Fruit fly (Drosophila melanogaster) whole organism, embryonic: Measurements from ENCODE around the gene timeout.

Source experiments
- BtbVII ChIP-seq: fragments of 200-800 bp; sonication (Bioruptor generic); optimal IDR thresholded peaks from 3 replicates; lab custom pipeline; 2017; ENCODE audit warnings: missing biosample characterization, mild to moderate bottlenecking, missing genetic modification characterization
- CG10565 ChIP-seq: fragments of 200-800 bp; sonication (Bioruptor generic); optimal IDR thresholded peaks from 3 replicates; lab custom pipeline; 2016; ENCODE audit warnings: missing biosample characterization, mild to moderate bottlenecking, missing genetic modification characterization
- CG10979 ChIP-seq: fragments of 200-800 bp; sonication (Bioruptor generic); optimal IDR thresholded peaks from 2 replicates; lab custom pipeline; 2018; ENCODE audit warnings: missing biosample characterization, mild to moderate bottlenecking, missing genetic modification characterization, moderate library complexity
- CG15269 ChIP-seq: fragments of 200-800 bp; sonication (Bioruptor generic); optimal IDR thresholded peaks from 2 replicates; lab custom pipeline; 2018; ENCODE audit warnings: missing biosample characterization, mild to moderate bottlenecking, missing genetic modification characterization, moderate library complexity
- CG2116 ChIP-seq: fragments of 200-800 bp; sonication (Bioruptor generic); optimal IDR thresholded peaks from 3 replicates; lab custom pipeline; 2018; ENCODE audit warnings: missing biosample characterization, mild to moderate bottlenecking, missing genetic modification characterization
- CG2678 ChIP-seq: fragments of 200-800 bp; sonication (Bioruptor generic); optimal IDR thresholded peaks from 3 replicates; lab custom pipeline; 2019; ENCODE audit warnings: missing biosample characterization, mild to moderate bottlenecking, missing genetic modification characterization, moderate library complexity
- CG30403 ChIP-seq: fragments of 200-800 bp; sonication (Bioruptor generic); optimal IDR thresholded peaks from 3 replicates; lab custom pipeline; 2016; ENCODE audit warnings: missing biosample characterization, missing genetic modification characterization
- CG34376 ChIP-seq: fragments of 200-800 bp; sonication (Bioruptor generic); optimal IDR thresholded peaks from 2 replicates; lab custom pipeline; 2018; ENCODE audit warnings: missing biosample characterization, mild to moderate bottlenecking, missing genetic modification characterization
- CG4730 ChIP-seq: fragments of 200-800 bp; sonication (Bioruptor generic); IDR thresholded peaks from 2 replicates; pipeline ENCODE4 v1.3.6; 2022; ENCODE audit warnings: missing biosample characterization, missing genetic modification characterization
- CG4854 ChIP-seq: fragments of 200-800 bp; sonication (Bioruptor generic); optimal IDR thresholded peaks from 2 replicates; lab custom pipeline; 2016; ENCODE audit warnings: missing biosample characterization, missing genetic modification characterization, inconsistent platforms
- CG5953 ChIP-seq: fragments of 200-800 bp; sonication (Bioruptor generic); IDR thresholded peaks from 2 replicates; pipeline ENCODE4 v1.3.6; 2022; ENCODE audit warnings: missing biosample characterization, missing genetic modification characterization
- CG6765 ChIP-seq: fragments of 200-800 bp; sonication (Bioruptor generic); optimal IDR thresholded peaks from 3 replicates; lab custom pipeline; 2017; ENCODE audit warnings: missing biosample characterization, mild to moderate bottlenecking, missing genetic modification characterization
- CG6813 ChIP-seq: fragments of 200-800 bp; sonication (Bioruptor generic); optimal IDR thresholded peaks from 2 replicates; lab custom pipeline; 2017; ENCODE audit warnings: missing biosample characterization, missing genetic modification characterization, mild to moderate bottlenecking, moderate library complexity, missing genetic modification reagents
- CG8478 ChIP-seq: fragments of >200 bp; optimal IDR thresholded peaks from 2 replicates; lab custom pipeline; 2018
- CG8924 ChIP-seq: fragments of 200-800 bp; optimal IDR thresholded peaks from 3 replicates; lab custom pipeline; 2019; ENCODE audit warnings: missing biosample characterization, mild to moderate bottlenecking, missing genetic modification characterization, moderate library complexity
- CG9215 ChIP-seq: fragments of 200-800 bp; sonication (Bioruptor generic); IDR thresholded peaks from 2 replicates; pipeline ENCODE4 v1.3.6; 2022; ENCODE audit warnings: missing biosample characterization, missing genetic modification characterization
- Dfd ChIP-seq, 2 experiments: fragments of >200 bp; optimal IDR thresholded peaks; 2 replicates each; lab custom pipeline; 2017; ENCODE audit warnings: missing biosample characterization in 2 of 2, missing genetic modification characterization in 2 of 2
- Fer3 ChIP-seq: fragments of 200-800 bp; sonication (Bioruptor generic); optimal IDR thresholded peaks from 2 replicates; lab custom pipeline; 2018; ENCODE audit warnings: missing biosample characterization, mild to moderate bottlenecking, missing genetic modification characterization, moderate library complexity
- HLHmδ ChIP-seq: fragments of 200-800 bp; sonication (Bioruptor generic); optimal IDR thresholded peaks from 2 replicates; lab custom pipeline; 2018; ENCODE audit warnings: missing biosample characterization, mild to moderate bottlenecking, missing genetic modification characterization, moderate library complexity
- Hey ChIP-seq: fragments of 200-800 bp; sonication (Bioruptor generic); optimal IDR thresholded peaks from 3 replicates; lab custom pipeline; 2018; ENCODE audit warnings: missing biosample characterization, mild to moderate bottlenecking, missing genetic modification characterization
- HmgD ChIP-seq: fragments of 200-800 bp; sonication (Bioruptor generic); optimal IDR thresholded peaks from 3 replicates; lab custom pipeline; 2016; ENCODE audit warnings: missing biosample characterization, missing genetic modification characterization
- HmgZ ChIP-seq: fragments of 200-800 bp; sonication (Bioruptor generic); optimal IDR thresholded peaks from 2 replicates; lab custom pipeline; 2018; ENCODE audit warnings: missing biosample characterization, mild to moderate bottlenecking, missing genetic modification characterization
- Hmx ChIP-seq: fragments of 200-800 bp; sonication (Bioruptor generic); optimal IDR thresholded peaks from 2 replicates; lab custom pipeline; 2016; ENCODE audit warnings: missing biosample characterization, missing genetic modification characterization
- Hr3 ChIP-seq: fragments of 200-800 bp; sonication (Bioruptor generic); optimal IDR thresholded peaks from 3 replicates; lab custom pipeline; 2016; ENCODE audit warnings: missing biosample characterization, missing genetic modification characterization
- Mad ChIP-seq: fragments of 200-800 bp; sonication (Bioruptor generic); optimal IDR thresholded peaks from 2 replicates; lab custom pipeline; 2016; ENCODE audit warnings: missing biosample characterization, missing genetic modification characterization
- PHDP ChIP-seq: fragments of 200-800 bp; sonication (Bioruptor generic); optimal IDR thresholded peaks from 3 replicates; lab custom pipeline; 2018; ENCODE audit warnings: missing biosample characterization, mild to moderate bottlenecking, missing genetic modification characterization, moderate library complexity
- Poxn ChIP-seq: fragments of 200-800 bp; sonication (Bioruptor generic); IDR thresholded peaks from 2 replicates; pipeline ENCODE4 v1.3.6; 2022; ENCODE audit warnings: missing biosample characterization, missing genetic modification characterization
- Sry-δ ChIP-seq: fragments of 200-800 bp; sonication (Bioruptor generic); optimal IDR thresholded peaks from 2 replicates; lab custom pipeline; 2016; ENCODE audit warnings: missing biosample characterization, missing genetic modification characterization
- Xbp1 ChIP-seq: fragments of 200-800 bp; sonication (Bioruptor generic); optimal IDR thresholded peaks from 3 replicates; lab custom pipeline; 2016; ENCODE audit warnings: missing biosample characterization, mild to moderate bottlenecking, missing genetic modification characterization
- YL-1 ChIP-seq: fragments of 200-800 bp; sonication (Bioruptor generic); optimal IDR thresholded peaks from 3 replicates; lab custom pipeline; 2017; ENCODE audit warnings: missing biosample characterization, mild to moderate bottlenecking, missing genetic modification characterization
- bbx ChIP-seq: fragments of 200-800 bp; sonication (Bioruptor generic); IDR thresholded peaks from 2 replicates; pipeline ENCODE4 v1.3.6; 2022; ENCODE audit warnings: missing biosample characterization, missing genetic modification characterization; ENCODE audit not compliant: partially characterized antibody
- croc ChIP-seq: fragments of 200-800 bp; sonication (Bioruptor generic); conservative IDR thresholded peaks from 3 replicates; pipeline ENCODE4 v1.3.6; 2022; ENCODE audit warnings: missing biosample characterization, missing genetic modification characterization
- crp ChIP-seq, 2 experiments: fragments of 200-800 bp; sonication (Bioruptor generic); optimal IDR thresholded peaks; 2 replicates in 1 of 2; 3 replicates in 1 of 2; lab custom pipeline; 2017; ENCODE audit warnings: missing biosample characterization in 2 of 2, missing genetic modification characterization in 2 of 2, mild to moderate bottlenecking in 1 of 2, moderate library complexity in 1 of 2
- gsb-n ChIP-seq: fragments of 200-800 bp; sonication (Bioruptor generic); optimal IDR thresholded peaks from 3 replicates; lab custom pipeline; 2018; ENCODE audit warnings: missing biosample characterization, mild to moderate bottlenecking, missing genetic modification characterization
- ham ChIP-seq: fragments of 200-800 bp; sonication (Bioruptor generic); IDR thresholded peaks from 2 replicates; pipeline ENCODE4 v1.3.6; 2022; ENCODE audit warnings: missing biosample characterization, missing genetic modification characterization
- hkb ChIP-seq, 2 experiments: fragments of 200-800 bp in 1 of 2; fragments of >200 bp in 1 of 2; sonication (Bioruptor generic) in 1 of 2; IDR thresholded peaks in 1 of 2; optimal IDR thresholded peaks in 1 of 2; 2 replicates each; pipeline versions ENCODE4 v1.3.6 to Lab custom; 2017 to 2022; ENCODE audit warnings: missing biosample characterization in 1 of 2, missing genetic modification characterization in 1 of 2
- hth ChIP-seq: fragments of >200 bp; optimal IDR thresholded peaks from 2 replicates; lab custom pipeline; 2017; ENCODE audit warnings: inconsistent platforms
- jumu ChIP-seq: fragments of 200-800 bp; sonication (Bioruptor generic); optimal IDR thresholded peaks from 3 replicates; lab custom pipeline; 2016; ENCODE audit warnings: missing biosample characterization, missing genetic modification characterization
- org-1 ChIP-seq: fragments of 200-800 bp; sonication (Bioruptor generic); optimal IDR thresholded peaks from 2 replicates; lab custom pipeline; 2017; ENCODE audit warnings: missing biosample characterization, missing genetic modification characterization
- pan ChIP-seq, 4 experiments: fragments of >200 bp in 3 of 4; fragments of 200-800 bp in 1 of 4; sonication (Bioruptor generic) in 1 of 4; optimal IDR thresholded peaks in 3 of 4; IDR thresholded peaks in 1 of 4; 2 replicates each; pipeline versions ENCODE4 v1.3.6 to Lab custom; 2017 to 2022; ENCODE audit warnings: missing biosample characterization in 2 of 4, missing genetic modification characterization in 2 of 4, mixed read lengths in 1 of 4
- phol ChIP-seq: fragments of 200-800 bp; sonication (Bioruptor generic); optimal IDR thresholded peaks from 3 replicates; lab custom pipeline; 2018; ENCODE audit warnings: missing biosample characterization, mild to moderate bottlenecking, missing genetic modification characterization, moderate library complexity
- prd ChIP-seq, 3 experiments: fragments of >200 bp in 2 of 3; fragments of 200-800 bp in 1 of 3; sonication (Bioruptor generic) in 1 of 3; optimal IDR thresholded peaks in 2 of 3; IDR thresholded peaks in 1 of 3; 2 replicates in 2 of 3; 3 replicates in 1 of 3; pipeline versions ENCODE4 v1.3.6 to Lab custom; 2017 to 2022; ENCODE audit warnings: missing biosample characterization in 1 of 3, missing genetic modification characterization in 1 of 3
- pros ChIP-seq: fragments of 200-800 bp; sonication (Bioruptor generic); optimal IDR thresholded peaks from 3 replicates; lab custom pipeline; 2019; ENCODE audit warnings: missing biosample characterization, mild to moderate bottlenecking, missing genetic modification characterization, moderate library complexity
- row ChIP-seq: fragments of 200-800 bp; sonication (Bioruptor generic); IDR thresholded peaks from 3 replicates; pipeline ENCODE4 v1.3.6; 2022; ENCODE audit warnings: missing biosample characterization, missing genetic modification characterization
- sd ChIP-seq: fragments of 200-800 bp; sonication (Bioruptor generic); optimal IDR thresholded peaks from 3 replicates; lab custom pipeline; 2018; ENCODE audit warnings: missing biosample characterization, mild to moderate bottlenecking, missing genetic modification characterization, moderate library complexity
- slou ChIP-seq: fragments of 200-800 bp; sonication (Bioruptor generic); optimal IDR thresholded peaks from 3 replicates; lab custom pipeline; 2016; ENCODE audit warnings: missing biosample characterization, missing genetic modification characterization
- tx ChIP-seq: fragments of 200-800 bp; sonication (Bioruptor generic); optimal IDR thresholded peaks from 2 replicates; lab custom pipeline; 2016; ENCODE audit warnings: missing biosample characterization, missing genetic modification characterization
- yki ChIP-seq: fragments of >200 bp; optimal IDR thresholded peaks from 3 replicates; lab custom pipeline; 2018

The timeout gene

DNA sequence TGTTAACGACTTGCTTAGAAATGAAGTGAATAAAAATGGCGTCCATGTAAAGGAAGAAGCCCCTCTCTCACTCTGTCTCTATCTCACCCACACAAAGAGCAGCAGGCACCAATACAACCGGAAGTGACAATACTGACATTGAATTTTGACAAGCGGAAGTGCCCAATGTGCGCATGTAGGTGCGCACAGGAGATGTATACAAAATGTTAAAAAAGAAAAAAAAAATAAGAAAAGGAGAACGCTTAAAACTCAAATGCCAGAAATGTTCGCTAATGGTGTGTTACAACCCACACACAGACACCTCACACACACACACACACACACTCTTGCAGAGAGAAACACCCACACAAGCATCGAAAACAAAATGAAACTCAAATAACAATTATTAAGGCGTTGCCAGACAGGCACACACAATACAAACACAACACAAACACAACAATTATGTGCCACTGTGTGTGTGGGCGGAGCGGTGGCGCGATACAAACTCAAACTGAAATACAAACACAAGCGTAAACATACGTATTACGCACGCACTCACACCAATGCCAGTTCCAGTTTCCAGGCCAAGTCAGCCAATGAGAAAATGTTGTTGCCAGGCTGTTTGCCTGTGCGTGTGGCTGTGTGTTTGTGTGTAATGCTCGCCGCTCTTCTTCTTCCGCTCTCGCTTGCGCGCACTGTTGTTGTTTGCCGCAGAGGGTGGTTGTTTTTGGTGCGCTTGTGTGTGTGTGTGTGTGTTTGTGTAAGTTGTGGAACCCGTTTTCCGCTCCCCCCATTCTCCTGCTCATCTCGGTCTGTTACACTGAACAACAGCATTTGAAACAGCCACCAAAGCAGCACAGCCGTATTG is 24.5 kb upstream of the timeout start (continued):
- TF ChIP-seq pros (GFP tag; lab: Kevin White, UChicago) (peak; percentile 26), Hr3 (GFP tag; lab: Kevin White, UChicago) (no peak), bbx (GFP tag; lab: Robert Waterston, UW) (no peak; the same call in 1 of the 2 replicates), PHDP (tag; lab: Kevin White, UChicago) (no peak), CG9215 (GFP tag; lab: Robert Waterston, UW) (no peak), hkb (optimal IDR thresholded peaks at IDR 0.05; lab: Kevin White, UChicago) (no peak), hkb (GFP tag; IDR thresholded peaks at IDR 0.05; lab: Robert Waterston, UW) (no peak), CG15269 (tag; lab: Kevin White, UChicago) (no peak), BtbVII (GFP tag; lab: Kevin White, UChicago) (no peak), CG4854 (GFP tag; lab: Kevin White, UChicago) (no peak), CG34376 (no peak), croc (GFP tag; lab: Robert Waterston, UW) (no peak), row (GFP tag; lab: Robert Waterston, UW) (peak; percentile 73), Xbp1 (GFP tag; lab: Kevin White, UChicago) (no peak), CG30403 (GFP tag; lab: Kevin White, UChicago) (no peak), Sry-δ (GFP tag; lab: Kevin White, UChicago) (peak; percentile 3), HLHmδ (no peak), slou (no peak), org-1 (GFP tag; lab: Kevin White, UChicago) (no peak), HmgD (GFP tag; lab: Kevin White, UChicago) (peak; percentile 64), CG8924 (tag; lab: Kevin White, UChicago) (peak; percentile 60), Poxn (GFP tag; lab: Robert Waterston, UW) (no peak), CG2116 (GFP tag; lab: Kevin White, UChicago) (peak; percentile 10), HmgZ (tag; lab: Kevin White, UChicago) (peak; percentile 19), tx (GFP tag; lab: Kevin White, UChicago) (no peak), gsb-n (tag; lab: Kevin White, UChicago) (peak; percentile 50), CG8478 (lab: Kevin White, UChicago) (peak; percentile 100), CG6813 (GFP tag; lab: Kevin White, UChicago) (no peak), Hmx (GFP tag; lab: Kevin White, UChicago) (no peak), CG6765 (GFP tag; lab: Kevin White, UChicago) (no peak), CG10979 (tag; lab: Kevin White, UChicago) (peak; percentile 26), CG5953 (GFP tag; lab: Robert Waterston, UW) (no peak), YL-1 (GFP tag; lab: Kevin White, UChicago) (no peak), ham (GFP tag; lab: Robert Waterston, UW) (no peak), Mad (GFP tag; lab: Kevin White, UChicago) (no peak), pan (optimal IDR thresholded peaks at IDR 0.05; lab: Kevin White, UChicago) (no peak), pan (GFP tag; optimal IDR thresholded peaks at IDR 0.05 in 1 of 2, IDR thresholded peaks at IDR 0.05 in 1 of 2) (peak in 1 of 2 experiments; percentile 22), crp (GFP tag; optimal IDR thresholded peaks at IDR 0.05; lab: Kevin White, UChicago) (no peak), Dfd (GFP tag; optimal IDR thresholded peaks at IDR 0.05; lab: Kevin White, UChicago) (peak in 1 of 2 experiments; percentile 78), phol (tag; lab: Kevin White, UChicago) (peak; percentile 34), jumu (GFP tag; lab: Kevin White, UChicago) (no peak), hth (lab: Kevin White, UChicago) (no peak), yki (lab: Kevin White, UChicago) (peak; percentile 43), Fer3 (tag; lab: Kevin White, UChicago) (no peak), CG4730 (no peak), CG10565 (GFP tag; lab: Kevin White, UChicago) (no peak), sd (tag; lab: Kevin White, UChicago) (no peak), Hey (peak; percentile 7), prd (optimal IDR thresholded peaks at IDR 0.05; lab: Kevin White, UChicago) (no peak), prd (GFP tag; IDR thresholded peaks at IDR 0.05; lab: Robert Waterston, UW) (peak; percentile 36; the same call in 2 of the 3 replicates), CG2678 (no peak)
